Worm (Caenorhabditis elegans) whole organism, L2 larva: ENCODE data around the gene sos-1.

Experiments
- C34F6.9 ChIP-seq: fragments of 150-350 bp; optimal IDR thresholded peaks from 2 replicates; lab custom pipeline; 2014; ENCODE audit warnings: missing biosample characterization, missing genetic modification characterization
- Y55F3AM.14 ChIP-seq: fragments of 200-800 bp; sonication (Bioruptor generic); optimal IDR thresholded peaks from 2 replicates; lab custom pipeline; 2018; ENCODE audit warnings: mild to moderate bottlenecking, missing genetic modification characterization, missing compliant biosample characterization
- ZK546.5 ChIP-seq: sonication (generic microtip); optimal IDR thresholded peaks from 2 replicates; lab custom pipeline; 2017; ENCODE audit warnings: missing biosample characterization, missing genetic modification characterization
- aly-2 ChIP-seq: fragments of 150-350 bp; optimal IDR thresholded peaks from 2 replicates; lab custom pipeline; 2014; ENCODE audit warnings: missing biosample characterization, missing genetic modification characterization
- ceh-82 ChIP-seq: fragments of 150-350 bp; optimal IDR thresholded peaks from 2 replicates; lab custom pipeline; 2014; ENCODE audit warnings: missing biosample characterization, missing genetic modification characterization
- egl-27 ChIP-seq: sonication (generic microtip); optimal IDR thresholded peaks from 3 replicates; lab custom pipeline; 2017; ENCODE audit warnings: missing biosample characterization, missing genetic modification reagents, missing genetic modification characterization
- mab-5 ChIP-seq: fragments of 150-350 bp; optimal IDR thresholded peaks from 2 replicates; lab custom pipeline; 2014; ENCODE audit warnings: missing biosample characterization, missing genetic modification characterization
- nhr-11 ChIP-seq: fragments of 150-350 bp; optimal IDR thresholded peaks from 2 replicates; lab custom pipeline; 2014; ENCODE audit warnings: missing biosample characterization, missing genetic modification characterization
- nhr-21 ChIP-seq: fragments of 150-350 bp; optimal IDR thresholded peaks from 2 replicates; lab custom pipeline; 2014; ENCODE audit warnings: missing biosample characterization, missing genetic modification characterization
- nhr-6 ChIP-seq: fragments of 150-350 bp; optimal IDR thresholded peaks from 2 replicates; lab custom pipeline; 2014; ENCODE audit warnings: missing biosample characterization, missing genetic modification characterization
- skn-1 ChIP-seq: sonication (generic microtip); optimal IDR thresholded peaks from 2 replicates; lab custom pipeline; 2017; ENCODE audit warnings: missing biosample characterization, missing genetic modification characterization
- sma-3 ChIP-seq: sonication (generic microtip); optimal IDR thresholded peaks from 2 replicates; lab custom pipeline; 2016; ENCODE audit warnings: missing genetic modification reagents, missing genetic modification characterization, missing compliant biosample characterization
- unc-62 ChIP-seq: fragments of 150-350 bp; optimal IDR thresholded peaks from 2 replicates; lab custom pipeline; 2014; ENCODE audit warnings: missing biosample characterization, missing genetic modification reagents, missing genetic modification characterization
- ztf-11 ChIP-seq: sonication (generic microtip); optimal IDR thresholded peaks from 2 replicates; lab custom pipeline; 2017; ENCODE audit warnings: missing biosample characterization, missing genetic modification characterization

DNA sequence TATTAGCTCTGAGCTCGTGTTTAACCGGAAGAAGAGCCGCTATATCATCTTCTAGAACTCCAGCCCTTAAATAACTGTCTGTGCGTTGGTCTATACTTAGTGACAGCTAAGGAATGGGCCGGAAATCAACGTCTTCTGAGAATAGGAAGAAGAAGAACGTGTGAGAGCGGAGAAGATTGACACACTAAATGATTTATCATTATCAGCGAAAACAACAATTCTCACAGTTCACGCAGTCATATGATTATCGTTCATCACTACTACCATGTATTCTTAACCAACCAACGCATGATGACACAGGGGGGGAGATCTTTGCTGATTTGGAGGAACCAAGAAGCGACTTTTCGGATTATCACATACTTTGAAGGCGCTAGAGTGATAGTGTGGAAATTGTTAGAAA is 24.8 kb downstream of the sos-1 start:
- TF ChIP-seq ZK546.5 (tag; lab: Kevin White, UChicago) = no peak
- TF ChIP-seq nhr-6 (tag; lab: Kevin White, UChicago) = no peak
- no peak for TF ChIP-seq skn-1 (tag; lab: Kevin White, UChicago)
- TF ChIP-seq ztf-11 (tag; lab: Kevin White, UChicago) = no peak
- TF ChIP-seq aly-2 = no peak
- TF ChIP-seq mab-5 (tag; lab: Kevin White, UChicago) = no peak
- TF ChIP-seq nhr-21 (tag; lab: Kevin White, UChicago) = peak; percentile 48
- TF ChIP-seq egl-27 (tag; lab: Kevin White, UChicago) = no peak
- TF ChIP-seq nhr-11 (tag; lab: Kevin White, UChicago) = no peak
- TF ChIP-seq C34F6.9 (tag; lab: Kevin White, UChicago) = no peak
- TF ChIP-seq sma-3 (GFP tag; lab: Kevin White, UChicago) = no peak
- no peak for TF ChIP-seq unc-62 (GFP tag; lab: Kevin White, UChicago)
- TF ChIP-seq Y55F3AM.14 (GFP tag; lab: Kevin White, UChicago) = no peak
- TF ChIP-seq ceh-82 (tag; lab: Kevin White, UChicago) = no peak
